Fruit fly (Drosophila melanogaster) whole organism, embryonic: ENCODE measurements around the gene CG31131.

Source experiments
- Atf3 ChIP-seq: fragments of 200-800 bp; sonication (Bioruptor generic); optimal IDR thresholded peaks from 3 replicates; lab custom pipeline; 2016; ENCODE audit warnings: missing biosample characterization, missing genetic modification characterization
- Blimp-1 ChIP-seq: fragments of 200-800 bp; sonication (Bioruptor generic); optimal IDR thresholded peaks from 3 replicates; lab custom pipeline; 2018; ENCODE audit warnings: missing biosample characterization, missing genetic modification characterization, mild to moderate bottlenecking, moderate library complexity, missing genetic modification reagents
- C15 ChIP-seq: fragments of 200-800 bp; sonication (Bioruptor generic); IDR thresholded peaks from 3 replicates; pipeline ENCODE4 v1.3.6; 2022; ENCODE audit warnings: missing biosample characterization, missing genetic modification characterization
- CG10543 ChIP-seq: fragments of 200-800 bp; sonication (Bioruptor generic); optimal IDR thresholded peaks from 3 replicates; lab custom pipeline; 2017; ENCODE audit warnings: missing biosample characterization, mild to moderate bottlenecking, missing genetic modification characterization, moderate library complexity
- CG11247 ChIP-seq: fragments of 200-800 bp; sonication (Bioruptor generic); IDR thresholded peaks from 2 replicates; pipeline ENCODE4 v1.3.6; 2022; ENCODE audit warnings: missing biosample characterization, missing genetic modification characterization
- CG11723 ChIP-seq: fragments of 200-800 bp; sonication (Bioruptor generic); optimal IDR thresholded peaks from 2 replicates; lab custom pipeline; 2017; ENCODE audit warnings: missing biosample characterization, mild to moderate bottlenecking, missing genetic modification characterization
- CG12104 ChIP-seq: fragments of 200-800 bp; sonication (Bioruptor generic); optimal IDR thresholded peaks from 3 replicates; lab custom pipeline; 2016; ENCODE audit warnings: missing biosample characterization, missing genetic modification characterization
- CG12236 ChIP-seq: fragments of 200-800 bp; sonication (Bioruptor generic); optimal IDR thresholded peaks from 2 replicates; lab custom pipeline; 2016; ENCODE audit warnings: missing biosample characterization, missing genetic modification characterization
- CG13287 ChIP-seq: fragments of 200-800 bp; sonication (Bioruptor generic); IDR thresholded peaks from 2 replicates; pipeline ENCODE4 v1.3.6; 2022; ENCODE audit warnings: missing biosample characterization, missing genetic modification characterization; ENCODE audit not compliant: partially characterized antibody
- CG13624 ChIP-seq: fragments of 200-800 bp; sonication (Bioruptor generic); optimal IDR thresholded peaks from 2 replicates; lab custom pipeline; 2016; ENCODE audit warnings: missing biosample characterization, missing genetic modification characterization
- CG13775 ChIP-seq: fragments of 200-800 bp; sonication (Bioruptor generic); optimal IDR thresholded peaks from 3 replicates; lab custom pipeline; 2017; ENCODE audit warnings: missing biosample characterization, mild to moderate bottlenecking, missing genetic modification characterization
- CG14014 ChIP-seq: fragments of 200-800 bp; sonication (Bioruptor generic); IDR thresholded peaks from 2 replicates; pipeline ENCODE4 v1.3.6; 2022; ENCODE audit warnings: missing biosample characterization, missing genetic modification characterization
- CG1603 ChIP-seq: fragments of 200-800 bp; sonication (Bioruptor generic); optimal IDR thresholded peaks from 2 replicates; lab custom pipeline; 2019; ENCODE audit warnings: missing biosample characterization, mild to moderate bottlenecking, missing genetic modification characterization, moderate library complexity
- CG30403 ChIP-seq: fragments of 200-800 bp; sonication (Bioruptor generic); optimal IDR thresholded peaks from 3 replicates; lab custom pipeline; 2016; ENCODE audit warnings: missing biosample characterization, missing genetic modification characterization
- CG31365 ChIP-seq: fragments of 200-800 bp; sonication (Bioruptor generic); optimal IDR thresholded peaks from 2 replicates; lab custom pipeline; 2018; ENCODE audit warnings: missing biosample characterization, mild to moderate bottlenecking, missing genetic modification characterization
- CG31441 ChIP-seq: fragments of 200-800 bp; sonication (Bioruptor generic); IDR thresholded peaks from 2 replicates; pipeline ENCODE4 v1.3.6; 2022; ENCODE audit warnings: missing biosample characterization, missing genetic modification characterization
- CG34224 ChIP-seq: fragments of 200-800 bp; sonication (Bioruptor generic); IDR thresholded peaks from 3 replicates; pipeline ENCODE4 v1.3.6; 2022; ENCODE audit warnings: missing biosample characterization, missing genetic modification characterization; ENCODE audit not compliant: partially characterized antibody
- CG4424 ChIP-seq: fragments of 200-800 bp; sonication (Bioruptor generic); optimal IDR thresholded peaks from 3 replicates; lab custom pipeline; 2016; ENCODE audit warnings: missing biosample characterization, missing genetic modification characterization
- CG6654 ChIP-seq: fragments of 200-800 bp; sonication (Bioruptor generic); optimal IDR thresholded peaks from 2 replicates; lab custom pipeline; 2017; ENCODE audit warnings: missing biosample characterization, mild to moderate bottlenecking, missing genetic modification characterization
- CG6765 ChIP-seq: fragments of 200-800 bp; sonication (Bioruptor generic); optimal IDR thresholded peaks from 3 replicates; lab custom pipeline; 2017; ENCODE audit warnings: missing biosample characterization, mild to moderate bottlenecking, missing genetic modification characterization
- CG6813 ChIP-seq: fragments of 200-800 bp; sonication (Bioruptor generic); optimal IDR thresholded peaks from 2 replicates; lab custom pipeline; 2017; ENCODE audit warnings: missing biosample characterization, missing genetic modification characterization, mild to moderate bottlenecking, moderate library complexity, missing genetic modification reagents
- CG9727 ChIP-seq: fragments of 200-800 bp; sonication (Bioruptor generic); optimal IDR thresholded peaks from 3 replicates; lab custom pipeline; 2017; ENCODE audit warnings: missing biosample characterization, mild to moderate bottlenecking, missing genetic modification characterization
- D19B ChIP-seq: fragments of 200-800 bp; sonication (Bioruptor generic); optimal IDR thresholded peaks from 2 replicates; lab custom pipeline; 2017; ENCODE audit warnings: missing biosample characterization, mild to moderate bottlenecking, missing genetic modification characterization
- Dp ChIP-seq: fragments of 200-800 bp; sonication (Bioruptor generic); optimal IDR thresholded peaks from 2 replicates; lab custom pipeline; 2018; ENCODE audit warnings: missing biosample characterization, mild to moderate bottlenecking, missing genetic modification characterization, moderate library complexity
- E2f1 ChIP-seq: fragments of 200-800 bp; sonication (Bioruptor generic); IDR thresholded peaks from 2 replicates; pipeline ENCODE4 v1.3.6; 2022; ENCODE audit warnings: missing biosample characterization, missing genetic modification characterization
- Eip74EF ChIP-seq, 2 experiments: fragments of 200-800 bp in 1 of 2; fragments of >200 bp in 1 of 2; sonication (Bioruptor generic) in 1 of 2; optimal IDR thresholded peaks; 2 replicates each; lab custom pipeline; 2017 to 2019; ENCODE audit warnings: missing biosample characterization in 2 of 2, missing genetic modification characterization in 2 of 2, mild to moderate bottlenecking in 1 of 2, moderate library complexity in 1 of 2
- Gug ChIP-seq: fragments of 200-800 bp; sonication (Bioruptor generic); IDR thresholded peaks from 4 replicates; pipeline ENCODE4 v1.3.6; 2022; ENCODE audit warnings: missing biosample characterization, missing genetic modification characterization
- HmgZ ChIP-seq: fragments of 200-800 bp; sonication (Bioruptor generic); optimal IDR thresholded peaks from 2 replicates; lab custom pipeline; 2018; ENCODE audit warnings: missing biosample characterization, mild to moderate bottlenecking, missing genetic modification characterization
- Hsf ChIP-seq: fragments of 200-800 bp; sonication (Bioruptor generic); optimal IDR thresholded peaks from 3 replicates; lab custom pipeline; 2016; ENCODE audit warnings: missing biosample characterization, missing genetic modification characterization
- Lim3 ChIP-seq: fragments of 200-800 bp; sonication (Bioruptor generic); IDR thresholded peaks from 2 replicates; pipeline ENCODE4 v1.3.6; 2022; ENCODE audit warnings: missing biosample characterization, missing genetic modification characterization
- NK7.1 ChIP-seq: fragments of 200-800 bp; sonication (Bioruptor generic); optimal IDR thresholded peaks from 3 replicates; lab custom pipeline; 2016; ENCODE audit warnings: missing biosample characterization, missing genetic modification characterization
- Nf-YB ChIP-seq: fragments of 200-800 bp; sonication (Bioruptor generic); optimal IDR thresholded peaks from 3 replicates; lab custom pipeline; 2019; ENCODE audit warnings: missing biosample characterization, mild to moderate bottlenecking, missing genetic modification characterization, moderate library complexity
- Taf1 ChIP-seq: fragments of 200-800 bp; sonication (Bioruptor generic); IDR thresholded peaks from 2 replicates; pipeline ENCODE4 v1.3.6; 2022; ENCODE audit warnings: missing biosample characterization, missing genetic modification characterization
- Usf ChIP-seq: fragments of 200-800 bp; sonication (Bioruptor generic); optimal IDR thresholded peaks from 2 replicates; lab custom pipeline; 2017; ENCODE audit warnings: missing genotype, missing biosample characterization, missing genetic modification characterization
- bbx ChIP-seq: fragments of 200-800 bp; sonication (Bioruptor generic); IDR thresholded peaks from 2 replicates; pipeline ENCODE4 v1.3.6; 2022; ENCODE audit warnings: missing biosample characterization, missing genetic modification characterization; ENCODE audit not compliant: partially characterized antibody
- chm ChIP-seq: fragments of 200-800 bp; sonication (Bioruptor generic); IDR thresholded peaks from 2 replicates; pipeline ENCODE4 v1.3.6; 2022; ENCODE audit warnings: missing biosample characterization, missing genetic modification characterization
- corto ChIP-seq: fragments of 200-800 bp; sonication (Bioruptor generic); optimal IDR thresholded peaks from 2 replicates; lab custom pipeline; 2016; ENCODE audit warnings: missing biosample characterization, mild to moderate bottlenecking, missing genetic modification characterization, moderate library complexity
- cwo ChIP-seq: fragments of 200-800 bp; sonication (Bioruptor generic); optimal IDR thresholded peaks from 3 replicates; lab custom pipeline; 2017; ENCODE audit warnings: missing biosample characterization, missing genetic modification characterization, mild to moderate bottlenecking, moderate library complexity, missing genetic modification reagents
- dan ChIP-seq: fragments of 200-800 bp; sonication (Bioruptor generic); IDR thresholded peaks from 2 replicates; pipeline ENCODE4 v1.3.6; 2022; ENCODE audit warnings: missing biosample characterization, missing genetic modification characterization
- dpn ChIP-seq, 2 experiments: fragments of 200-800 bp; sonication (Bioruptor generic); optimal IDR thresholded peaks; 3 replicates each; lab custom pipeline; 2016; ENCODE audit warnings: missing biosample characterization in 2 of 2, missing genetic modification characterization in 2 of 2
- grau ChIP-seq: fragments of 200-800 bp; optimal IDR thresholded peaks from 3 replicates; lab custom pipeline; 2019; ENCODE audit warnings: missing biosample characterization, mild to moderate bottlenecking, missing genetic modification characterization, moderate library complexity
- klu ChIP-seq: fragments of 200-800 bp; sonication (Bioruptor generic); IDR thresholded peaks from 2 replicates; pipeline ENCODE4 v1.3.6; 2022; ENCODE audit warnings: missing biosample characterization, missing genetic modification characterization
- pho ChIP-seq: fragments of 200-800 bp; sonication (Bioruptor generic); optimal IDR thresholded peaks from 2 replicates; lab custom pipeline; 2016; ENCODE audit warnings: missing biosample characterization, missing genetic modification characterization
- row ChIP-seq: fragments of 200-800 bp; sonication (Bioruptor generic); IDR thresholded peaks from 3 replicates; pipeline ENCODE4 v1.3.6; 2022; ENCODE audit warnings: missing biosample characterization, missing genetic modification characterization
- schlank ChIP-seq: fragments of 200-800 bp; sonication (Bioruptor generic); optimal IDR thresholded peaks from 2 replicates; lab custom pipeline; 2018; ENCODE audit warnings: missing biosample characterization, mild to moderate bottlenecking, missing genetic modification characterization
- ssp ChIP-seq: fragments of 200-800 bp; sonication (Bioruptor generic); IDR thresholded peaks from 2 replicates; pipeline ENCODE4 v1.3.6; 2022; ENCODE audit warnings: missing biosample characterization, missing genetic modification characterization
- ttk ChIP-seq: fragments of 200-800 bp; sonication (Bioruptor generic); IDR thresholded peaks from 2 replicates; pipeline ENCODE4 v2.1.2; 2022; ENCODE audit warnings: missing biosample characterization, missing genetic modification characterization
- unc-4 ChIP-seq: fragments of 200-800 bp; sonication (Bioruptor generic); IDR thresholded peaks from 2 replicates; pipeline ENCODE4 v1.3.6; 2022; ENCODE audit warnings: missing biosample characterization, missing genetic modification characterization; ENCODE audit not compliant: partially characterized antibody
- vnd ChIP-seq: fragments of 200-800 bp; sonication (Bioruptor generic); IDR thresholded peaks from 3 replicates; pipeline ENCODE4 v1.3.6; 2022; ENCODE audit warnings: missing biosample characterization, missing genetic modification characterization; ENCODE audit not compliant: partially characterized antibody

Gene CG31131

dm6 chr3R:27988647-27989430 lies 25.8 kb upstream of the CG31131 start (continued):
- TF ChIP-seq CG34224 (GFP tag; lab: Robert Waterston, UW) (no peak), CG4424 (GFP tag; lab: Kevin White, UChicago) (peak; percentile 60), CG14014 (GFP tag; lab: Robert Waterston, UW) (no peak), CG1603 (peak; percentile 47), ttk (GFP tag; lab: Robert Waterston, UW) (no peak), CG11723 (no peak), CG30403 (GFP tag; lab: Kevin White, UChicago) (peak; percentile 69), C15 (GFP tag; lab: Robert Waterston, UW) (no peak), Gug (peak; percentile 69; the same call in 3 of the 4 replicates), CG10543 (GFP tag; lab: Kevin White, UChicago) (peak; percentile 7), Dp (GFP tag; lab: Kevin White, UChicago) (no peak), corto (GFP tag; lab: Kevin White, UChicago) (no peak), Taf1 (GFP tag; lab: Robert Waterston, UW) (peak; percentile 38; the same call in 1 of the 2 replicates), CG6654 (GFP tag; lab: Kevin White, UChicago) (no peak), unc-4 (GFP tag; lab: Robert Waterston, UW) (no peak), vnd (GFP tag; lab: Robert Waterston, UW) (no peak), grau (tag; lab: Kevin White, UChicago) (peak; percentile 41), klu (no peak), schlank (tag; lab: Kevin White, UChicago) (no peak), CG31441 (GFP tag; lab: Robert Waterston, UW) (peak; percentile 31; the same call in 1 of the 2 replicates), Usf (peak; percentile 13), CG11247 (GFP tag; lab: Robert Waterston, UW) (peak; percentile 41; the same call in 1 of the 2 replicates), dan (GFP tag; lab: Robert Waterston, UW) (no peak), E2f1 (GFP tag; lab: Robert Waterston, UW) (no peak), ssp (GFP tag; lab: Robert Waterston, UW) (peak; percentile 30; the same call in 1 of the 2 replicates), Nf-YB (no peak), Blimp-1 (GFP tag; lab: Kevin White, UChicago) (no peak), NK7.1 (GFP tag; lab: Kevin White, UChicago) (no peak), cwo (peak; percentile 81), bbx (GFP tag; lab: Robert Waterston, UW) (no peak), CG31365 (tag; lab: Kevin White, UChicago) (no peak), Eip74EF (GFP tag; optimal IDR thresholded peaks at IDR 0.05; lab: Kevin White, UChicago) (no peak), CG12104 (peak; percentile 33), CG9727 (GFP tag; lab: Kevin White, UChicago) (peak; percentile 53), dpn (GFP tag; optimal IDR thresholded peaks at IDR 0.05; lab: Kevin White, UChicago) (peak in 1 of 2 experiments; percentile 11), CG13624 (peak; percentile 25), D19B (GFP tag; lab: Kevin White, UChicago) (no peak), HmgZ (no peak), CG6765 (no peak), CG12236 (GFP tag; lab: Kevin White, UChicago) (no peak), CG13287 (no peak), chm (GFP tag; lab: Robert Waterston, UW) (no peak), CG13775 (GFP tag; lab: Kevin White, UChicago) (peak; percentile 64), row (GFP tag; lab: Robert Waterston, UW) (peak; percentile 76), Atf3 (GFP tag; lab: Kevin White, UChicago) (no peak), Hsf (peak; percentile 15), Lim3 (GFP tag; lab: Robert Waterston, UW) (no peak), CG6813 (GFP tag; lab: Kevin White, UChicago) (no peak), pho (GFP tag; lab: Kevin White, UChicago) (peak; percentile 7)
